Fruit fly (Drosophila melanogaster) whole organism: ENCODE measurements around the gene Ugt304A1.

Experiments used
- Dll ChIP-seq: fragments of >200 bp; optimal IDR thresholded peaks from 2 replicates; lab custom pipeline; 2017
- EcR ChIP-seq, 2 experiments: fragments of >200 bp; optimal IDR thresholded peaks; 2 replicates each; lab custom pipeline; 2017; ENCODE audit warnings: missing biosample characterization in 2 of 2, missing genetic modification characterization in 2 of 2, missing genetic modification reagents in 2 of 2
- psq ChIP-seq: fragments of >200 bp; optimal IDR thresholded peaks from 2 replicates; lab custom pipeline; 2017

DNA sequence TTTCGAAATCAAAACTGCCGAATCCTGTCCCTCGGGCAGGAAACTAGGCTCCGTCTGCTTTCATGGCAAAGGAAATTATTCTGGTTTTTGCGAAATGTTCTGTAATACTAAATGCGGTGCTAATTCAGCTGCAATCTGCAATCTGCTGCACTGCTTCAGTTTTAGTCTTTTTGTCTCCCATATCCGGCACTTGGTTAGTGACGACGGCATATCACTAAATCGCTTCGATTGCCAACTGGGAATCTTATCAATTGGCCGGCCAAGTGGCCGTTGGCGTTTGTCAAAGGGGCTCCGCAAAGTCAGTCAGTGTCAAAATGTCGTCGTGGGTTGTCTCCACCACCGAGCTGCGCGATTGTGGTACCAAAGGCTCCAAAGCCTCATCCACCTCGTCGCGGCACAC is 20.6 kb upstream of the Ugt304A1 start, which contains the start of gene CG18577:
- TF ChIP-seq EcR (GFP tag; optimal IDR thresholded peaks at IDR 0.05; lab: Kevin White, UChicago) (no peak), Dll (lab: Kevin White, UChicago) (no peak), psq (no peak)
